Worm (Caenorhabditis elegans) whole organism, L2 larva: Measurements from ENCODE around the gene rcd-1.
"Not testable (repeated sequence)": the region's sequence is repeated elsewhere in the genome, so short reads cannot be mapped to it uniquely, and the experiment has no call there.

Experiments
- F13H6.1 ChIP-seq: sonication (generic microtip); optimal IDR thresholded peaks from 2 replicates; lab custom pipeline; 2016; ENCODE audit warnings: missing genetic modification characterization, missing compliant biosample characterization
- R02D3.7 ChIP-seq: fragments of 150-350 bp; optimal IDR thresholded peaks from 2 replicates; lab custom pipeline; 2014; ENCODE audit warnings: missing biosample characterization, missing genetic modification characterization
- Y55F3AM.14 ChIP-seq: fragments of 200-800 bp; sonication (Bioruptor generic); optimal IDR thresholded peaks from 2 replicates; lab custom pipeline; 2018; ENCODE audit warnings: mild to moderate bottlenecking, missing genetic modification characterization, missing compliant biosample characterization
- ZK546.5 ChIP-seq: sonication (generic microtip); optimal IDR thresholded peaks from 2 replicates; lab custom pipeline; 2017; ENCODE audit warnings: missing biosample characterization, missing genetic modification characterization
- alr-1 ChIP-seq: fragments of 150-350 bp; optimal IDR thresholded peaks from 2 replicates; lab custom pipeline; 2014; ENCODE audit warnings: missing biosample characterization, missing genetic modification characterization
- aly-2 ChIP-seq: fragments of 150-350 bp; optimal IDR thresholded peaks from 2 replicates; lab custom pipeline; 2014; ENCODE audit warnings: missing biosample characterization, missing genetic modification characterization
- blmp-1 ChIP-seq: sonication (generic microtip); optimal IDR thresholded peaks from 2 replicates; lab custom pipeline; 2017; ENCODE audit warnings: missing genetic modification characterization, mild to moderate bottlenecking, missing compliant biosample characterization, antibody characterized with exemption, moderate library complexity; ENCODE audit not compliant: insufficient read depth
- ceh-16 ChIP-seq: fragments of 150-350 bp; optimal IDR thresholded peaks from 2 replicates; lab custom pipeline; 2014; ENCODE audit warnings: missing biosample characterization, missing genetic modification characterization
- ceh-82 ChIP-seq: fragments of 150-350 bp; optimal IDR thresholded peaks from 2 replicates; lab custom pipeline; 2014; ENCODE audit warnings: missing biosample characterization, missing genetic modification characterization
- crh-2 ChIP-seq: sonication (generic microtip); optimal IDR thresholded peaks from 2 replicates; lab custom pipeline; 2017; ENCODE audit warnings: missing biosample characterization, missing genetic modification characterization
- egl-27 ChIP-seq: sonication (generic microtip); optimal IDR thresholded peaks from 3 replicates; lab custom pipeline; 2017; ENCODE audit warnings: missing biosample characterization, missing genetic modification reagents, missing genetic modification characterization
- elt-1 ChIP-seq: fragments of 150-350 bp; optimal IDR thresholded peaks from 2 replicates; lab custom pipeline; 2014; ENCODE audit warnings: missing biosample characterization, missing genetic modification characterization
- fos-1 ChIP-seq: fragments of 150-350 bp; optimal IDR thresholded peaks from 2 replicates; lab custom pipeline; 2014; ENCODE audit warnings: missing biosample characterization, missing genetic modification characterization
- gmeb-1 ChIP-seq: fragments of 150-350 bp; optimal IDR thresholded peaks from 2 replicates; lab custom pipeline; 2014; ENCODE audit warnings: missing biosample characterization, missing genetic modification characterization
- lin-13 ChIP-seq: fragments of 150-350 bp; optimal IDR thresholded peaks from 2 replicates; lab custom pipeline; 2014; ENCODE audit warnings: missing biosample characterization, missing genetic modification reagents, missing genetic modification characterization
- lin-39 ChIP-seq: fragments of 150-350 bp; optimal IDR thresholded peaks from 2 replicates; lab custom pipeline; 2014; ENCODE audit warnings: missing biosample characterization, missing genetic modification reagents, missing genetic modification characterization
- lsy-2 ChIP-seq, 2 experiments: fragments of 150-350 bp in 1 of 2; sonication (generic microtip) in 1 of 2; optimal IDR thresholded peaks; 2 replicates each; lab custom pipeline; 2014 to 2017; ENCODE audit warnings: missing biosample characterization in 2 of 2, missing genetic modification characterization in 2 of 2
- mab-5 ChIP-seq: fragments of 150-350 bp; optimal IDR thresholded peaks from 2 replicates; lab custom pipeline; 2014; ENCODE audit warnings: missing biosample characterization, missing genetic modification characterization
- mdl-1 ChIP-seq, 2 experiments: fragments of 150-350 bp in 1 of 2; sonication (generic microtip) in 1 of 2; optimal IDR thresholded peaks; 2 replicates each; lab custom pipeline; 2017; ENCODE audit warnings: missing biosample characterization in 2 of 2, missing genetic modification characterization in 2 of 2
- nhr-10 ChIP-seq: sonication (generic microtip); optimal IDR thresholded peaks from 2 replicates; lab custom pipeline; 2017; ENCODE audit warnings: missing biosample characterization, missing genetic modification characterization
- nhr-11 ChIP-seq: fragments of 150-350 bp; optimal IDR thresholded peaks from 2 replicates; lab custom pipeline; 2014; ENCODE audit warnings: missing biosample characterization, missing genetic modification characterization
- nhr-12 ChIP-seq: fragments of 150-350 bp; optimal IDR thresholded peaks from 2 replicates; lab custom pipeline; 2014; ENCODE audit warnings: missing biosample characterization, missing genetic modification characterization
- nhr-129 ChIP-seq: fragments of 150-350 bp; optimal IDR thresholded peaks from 2 replicates; lab custom pipeline; 2014; ENCODE audit warnings: missing biosample characterization, missing genetic modification characterization
- nhr-21 ChIP-seq: fragments of 150-350 bp; optimal IDR thresholded peaks from 2 replicates; lab custom pipeline; 2014; ENCODE audit warnings: missing biosample characterization, missing genetic modification characterization
- nhr-237 ChIP-seq: fragments of 150-350 bp; optimal IDR thresholded peaks from 2 replicates; lab custom pipeline; 2014; ENCODE audit warnings: missing biosample characterization, missing genetic modification characterization
- nhr-25 ChIP-seq: fragments of 150-350 bp; sonication (generic microtip); optimal IDR thresholded peaks from 3 replicates; lab custom pipeline; 2014; ENCODE audit warnings: missing biosample characterization, missing genetic modification characterization
- nhr-6 ChIP-seq: fragments of 150-350 bp; optimal IDR thresholded peaks from 2 replicates; lab custom pipeline; 2014; ENCODE audit warnings: missing biosample characterization, missing genetic modification characterization
- nhr-77 ChIP-seq: fragments of 150-350 bp; optimal IDR thresholded peaks from 2 replicates; lab custom pipeline; 2014; ENCODE audit warnings: missing biosample characterization, missing genetic modification characterization
- peb-1 ChIP-seq: fragments of 150-350 bp; optimal IDR thresholded peaks from 2 replicates; lab custom pipeline; 2014; ENCODE audit warnings: missing biosample characterization, missing genetic modification characterization
- skn-1 ChIP-seq: sonication (generic microtip); optimal IDR thresholded peaks from 2 replicates; lab custom pipeline; 2017; ENCODE audit warnings: missing biosample characterization, missing genetic modification characterization
- sma-9 ChIP-seq, 2 experiments: fragments of 150-350 bp in 1 of 2; sonication (generic microtip) in 1 of 2; optimal IDR thresholded peaks; 2 replicates each; lab custom pipeline; 2014 to 2016; ENCODE audit warnings: missing genetic modification characterization in 2 of 2, mild to moderate bottlenecking in 1 of 2, missing biosample characterization in 1 of 2, missing compliant biosample characterization in 1 of 2, missing genetic modification reagents in 1 of 2, moderate library complexity in 1 of 2
- unc-39 ChIP-seq: fragments of 150-350 bp; optimal IDR thresholded peaks from 2 replicates; lab custom pipeline; 2014; ENCODE audit warnings: missing biosample characterization, missing genetic modification characterization
- unc-62 ChIP-seq: fragments of 150-350 bp; optimal IDR thresholded peaks from 2 replicates; lab custom pipeline; 2014; ENCODE audit warnings: missing biosample characterization, missing genetic modification reagents, missing genetic modification characterization
- zag-1 ChIP-seq: fragments of 150-350 bp; optimal IDR thresholded peaks from 2 replicates; lab custom pipeline; 2014; ENCODE audit warnings: missing biosample characterization, missing genetic modification characterization
- ztf-1 ChIP-seq: fragments of 200-800 bp; sonication (Bioruptor generic); conservative IDR thresholded peaks from 2 replicates; pipeline ENCODE4 v1.3.6; 2022; ENCODE audit warnings: missing genetic modification characterization, missing compliant biosample characterization
- ztf-11 ChIP-seq: sonication (generic microtip); optimal IDR thresholded peaks from 2 replicates; lab custom pipeline; 2017; ENCODE audit warnings: missing biosample characterization, missing genetic modification characterization
- ztf-4 ChIP-seq: fragments of 150-350 bp; optimal IDR thresholded peaks from 2 replicates; lab custom pipeline; 2014; ENCODE audit warnings: missing biosample characterization, missing genetic modification characterization

Gene rcd-1

ce11 chrII:3757499-3757898 lies 3.8 kb downstream of the rcd-1 start, which contains the start of gene srx-111:
TSS of gene srx-111 (plus strand) at chrII:3757799.
- no peak for TF ChIP-seq nhr-129
- TF ChIP-seq nhr-6 (tag; lab: Kevin White, UChicago) = no peak
- no peak for TF ChIP-seq Y55F3AM.14 (GFP tag; lab: Kevin White, UChicago)
- TF ChIP-seq lin-39 (tag; lab: Kevin White, UChicago) = no peak
- TF ChIP-seq skn-1 (tag; lab: Kevin White, UChicago) = no peak
- no peak for TF ChIP-seq lsy-2 (tag; optimal IDR thresholded peaks at IDR 0.05; lab: Kevin White, UChicago)
- no peak for TF ChIP-seq R02D3.7 (tag; lab: Kevin White, UChicago)
- no peak for TF ChIP-seq fos-1 (tag; lab: Kevin White, UChicago)
- TF ChIP-seq lin-13 (GFP tag; lab: Kevin White, UChicago) = no peak
- no peak for TF ChIP-seq nhr-237 (tag; lab: Kevin White, UChicago)
- TF ChIP-seq sma-9 (GFP tag; optimal IDR thresholded peaks at IDR 0.05; lab: Kevin White, UChicago) = no peak
- TF ChIP-seq sma-9 (tag; optimal IDR thresholded peaks at IDR 0.05; lab: Kevin White, UChicago) = no peak
- no peak for TF ChIP-seq nhr-77 (tag; lab: Kevin White, UChicago)
- TF ChIP-seq ZK546.5 = no peak
- no peak for TF ChIP-seq gmeb-1 (tag; lab: Kevin White, UChicago)
- no peak for TF ChIP-seq blmp-1 (tag; lab: Kevin White, UChicago)
- TF ChIP-seq nhr-12 (tag; lab: Kevin White, UChicago) = no peak
- no peak for TF ChIP-seq mab-5 (tag; lab: Kevin White, UChicago)

ce11 chrII:3759010-3759409 lies 5.3 kb downstream of the rcd-1 start, which contains the start of gene T24E12.12:
TSS of gene T24E12.12 (plus strand) at chrII:3759290.
- TF ChIP-seq nhr-25 (tag; lab: Kevin White, UChicago) (no peak), skn-1 (tag; lab: Kevin White, UChicago) (no peak), ztf-1 (GFP tag; lab: Robert Waterston, UW) (no peak), mdl-1 (tag; optimal IDR thresholded peaks at IDR 0.05; lab: Kevin White, UChicago) (no peak), ztf-4 (no peak), Y55F3AM.14 (GFP tag; lab: Kevin White, UChicago) (no peak), peb-1 (tag; lab: Kevin White, UChicago) (no peak), ceh-16 (tag; lab: Kevin White, UChicago) (no peak), gmeb-1 (tag; lab: Kevin White, UChicago) (no peak), ztf-11 (no peak), unc-62 (GFP tag; lab: Kevin White, UChicago) (no peak)

ce11 chrII:3761599-3761998 lies 7.9 kb downstream of the rcd-1 start, which contains the start of gene T24E12.6:
TSS of gene T24E12.6 (minus strand) at chrII:3761699.
- not testable (repeated sequence) for TF ChIP-seq nhr-11, nhr-77, F13H6.1 (tag; lab: Kevin White, UChicago)

- TF ChIP-seq ceh-82 (tag; lab: Kevin White, UChicago) (no peak), nhr-11 (tag; lab: Kevin White, UChicago) (no peak), ceh-16 (tag; lab: Kevin White, UChicago) (no peak), gmeb-1 (tag; lab: Kevin White, UChicago) (no peak), mab-5 (tag; lab: Kevin White, UChicago) (no peak), nhr-77 (tag; lab: Kevin White, UChicago) (no peak), lsy-2 (tag; optimal IDR thresholded peaks at IDR 0.05; lab: Kevin White, UChicago) (no peak), alr-1 (tag; lab: Kevin White, UChicago) (no peak), lin-13 (GFP tag; lab: Kevin White, UChicago) (no peak), nhr-21 (tag; lab: Kevin White, UChicago) (no peak), zag-1 (tag; lab: Kevin White, UChicago) (no peak)
Measured at ce11 chrII:3764486-3764885, 10.8 kb downstream of the rcd-1 start, which contains the start of gene srx-112. TSS of gene srx-112 (minus strand) at chrII:3764586.

- TF ChIP-seq elt-1 (tag; lab: Kevin White, UChicago) (no peak), unc-39 (tag; lab: Kevin White, UChicago) (no peak), crh-2 (tag; lab: Kevin White, UChicago) (no peak), egl-27 (tag; lab: Kevin White, UChicago) (no peak), aly-2 (tag; lab: Kevin White, UChicago) (no peak), ztf-1 (GFP tag; lab: Robert Waterston, UW) (no peak), nhr-10 (tag; lab: Kevin White, UChicago) (no peak), R02D3.7 (tag; lab: Kevin White, UChicago) (no peak)
Measured at ce11 chrII:3771640-3772039, 17.9 kb downstream of the rcd-1 start.
